Worm (Caenorhabditis elegans) whole organism, L3 larva: ENCODE measurements around the gene R04D3.3.
A peak's percentile ranks its signal among the peaks of the same experiment; 100 is the strongest.

Experiments used
- R02D3.7 ChIP-seq: fragments of 150-350 bp; optimal IDR thresholded peaks from 2 replicates; lab custom pipeline; 2014; ENCODE audit warnings: missing biosample characterization, missing genetic modification characterization
- ZK546.5 ChIP-seq: sonication (generic microtip); optimal IDR thresholded peaks from 2 replicates; lab custom pipeline; 2017; ENCODE audit warnings: missing biosample characterization, missing genetic modification characterization
- aly-2 ChIP-seq: fragments of 150-350 bp; optimal IDR thresholded peaks from 2 replicates; lab custom pipeline; 2014; ENCODE audit warnings: missing biosample characterization, missing genetic modification characterization
- ama-1 ChIP-seq: fragments of 150-350 bp; optimal IDR thresholded peaks from 2 replicates; lab custom pipeline; 2018
- ceh-16 ChIP-seq: sonication (generic microtip); optimal IDR thresholded peaks from 2 replicates; lab custom pipeline; 2017; ENCODE audit warnings: missing biosample characterization, missing genetic modification characterization
- ceh-28 ChIP-seq: fragments of 150-350 bp; optimal IDR thresholded peaks from 2 replicates; lab custom pipeline; 2014; ENCODE audit warnings: missing biosample characterization, missing genetic modification reagents, missing genetic modification characterization
- ceh-82 ChIP-seq: fragments of 150-350 bp; optimal IDR thresholded peaks from 2 replicates; lab custom pipeline; 2014; ENCODE audit warnings: missing biosample characterization, missing genetic modification characterization
- ceh-9 ChIP-seq: sonication (generic microtip); optimal IDR thresholded peaks from 2 replicates; lab custom pipeline; 2018; ENCODE audit warnings: missing biosample characterization, missing genetic modification characterization
- daf-12 ChIP-seq: fragments of 150-350 bp; optimal IDR thresholded peaks from 2 replicates; lab custom pipeline; 2014; ENCODE audit warnings: missing biosample characterization, missing genetic modification reagents, missing genetic modification characterization
- egl-27 ChIP-seq: sonication (generic microtip); optimal IDR thresholded peaks from 4 replicates; lab custom pipeline; 2017; ENCODE audit warnings: missing biosample characterization, missing genetic modification reagents, missing genetic modification characterization
- elt-1 ChIP-seq: fragments of 150-350 bp; optimal IDR thresholded peaks from 2 replicates; lab custom pipeline; 2014; ENCODE audit warnings: missing biosample characterization, missing genetic modification characterization
- elt-2 ChIP-seq: sonication (generic microtip); optimal IDR thresholded peaks from 2 replicates; lab custom pipeline; 2016; ENCODE audit warnings: missing genetic modification reagents, mild to moderate bottlenecking, missing genetic modification characterization, missing compliant biosample characterization
- elt-3 ChIP-seq, 3 experiments: fragments of 150-350 bp in 1 of 3; sonication (generic microtip) in 2 of 3; optimal IDR thresholded peaks; 2 replicates in 2 of 3; 4 replicates in 1 of 3; lab custom pipeline; 2014 to 2017; ENCODE audit warnings: missing biosample characterization in 3 of 3, missing genetic modification characterization in 3 of 3
- eor-1 ChIP-seq, 2 experiments: fragments of 150-350 bp; optimal IDR thresholded peaks; 2 replicates each; lab custom pipeline; 2014 to 2018; ENCODE audit warnings: missing biosample characterization in 2 of 2, missing genetic modification characterization in 2 of 2
- fkh-10 ChIP-seq: sonication (generic microtip); optimal IDR thresholded peaks from 2 replicates; lab custom pipeline; 2017; ENCODE audit warnings: missing biosample characterization, missing genetic modification reagents, missing genetic modification characterization
- fkh-2 ChIP-seq: fragments of 150-350 bp; optimal IDR thresholded peaks from 2 replicates; lab custom pipeline; 2014; ENCODE audit warnings: missing biosample characterization, missing genetic modification reagents, missing genetic modification characterization
- fos-1 ChIP-seq: fragments of 150-350 bp; optimal IDR thresholded peaks from 2 replicates; lab custom pipeline; 2014; ENCODE audit warnings: missing biosample characterization, missing genetic modification characterization
- hmg-11 ChIP-seq: sonication (generic microtip); optimal IDR thresholded peaks from 2 replicates; lab custom pipeline; 2016; ENCODE audit warnings: missing genetic modification characterization, missing compliant biosample characterization
- jun-1 ChIP-seq: fragments of 150-350 bp; optimal IDR thresholded peaks from 2 replicates; lab custom pipeline; 2014; ENCODE audit warnings: missing biosample characterization, missing genetic modification reagents, missing genetic modification characterization
- lin-15B ChIP-seq: fragments of 150-350 bp; optimal IDR thresholded peaks from 2 replicates; lab custom pipeline; 2014; ENCODE audit warnings: missing biosample characterization, missing genetic modification characterization
- lin-39 ChIP-seq: fragments of 150-350 bp; optimal IDR thresholded peaks from 2 replicates; lab custom pipeline; 2018; ENCODE audit warnings: missing biosample characterization, missing genetic modification reagents, missing genetic modification characterization
- lsy-12 ChIP-seq: sonication (generic microtip); optimal IDR thresholded peaks from 2 replicates; lab custom pipeline; 2016; ENCODE audit warnings: mild to moderate bottlenecking, missing genetic modification characterization, missing compliant biosample characterization
- mdl-1 ChIP-seq: fragments of 150-350 bp; optimal IDR thresholded peaks from 2 replicates; lab custom pipeline; 2014; ENCODE audit warnings: missing biosample characterization, missing genetic modification characterization
- mml-1 ChIP-seq: fragments of 150-350 bp; sonication (generic microtip); optimal IDR thresholded peaks from 3 replicates; lab custom pipeline; 2014; ENCODE audit warnings: missing biosample characterization, missing genetic modification characterization
- nfya-1 ChIP-seq: sonication (generic microtip); optimal IDR thresholded peaks from 2 replicates; lab custom pipeline; 2017; ENCODE audit warnings: missing genetic modification characterization, mild to moderate bottlenecking, missing compliant biosample characterization, antibody characterized with exemption, moderate library complexity; ENCODE audit not compliant: insufficient read depth
- nhr-11 ChIP-seq: fragments of 150-350 bp; optimal IDR thresholded peaks from 2 replicates; lab custom pipeline; 2014; ENCODE audit warnings: missing biosample characterization, missing genetic modification characterization
- nhr-12 ChIP-seq: fragments of 150-350 bp; optimal IDR thresholded peaks from 2 replicates; lab custom pipeline; 2014; ENCODE audit warnings: missing biosample characterization, missing genetic modification characterization
- nhr-23 ChIP-seq: fragments of 150-350 bp; optimal IDR thresholded peaks from 2 replicates; lab custom pipeline; 2014; ENCODE audit warnings: missing biosample characterization, missing genetic modification reagents, missing genetic modification characterization
- nhr-237 ChIP-seq: fragments of 150-350 bp; optimal IDR thresholded peaks from 2 replicates; lab custom pipeline; 2014; ENCODE audit warnings: missing biosample characterization, missing genetic modification characterization
- nhr-25 ChIP-seq: sonication (generic microtip); optimal IDR thresholded peaks from 2 replicates; lab custom pipeline; 2017; ENCODE audit warnings: missing biosample characterization, missing genetic modification characterization
- nhr-28 ChIP-seq: fragments of 150-350 bp; optimal IDR thresholded peaks from 2 replicates; lab custom pipeline; 2014; ENCODE audit warnings: missing biosample characterization, missing genetic modification characterization
- nhr-43 ChIP-seq: sonication (generic microtip); optimal IDR thresholded peaks from 2 replicates; lab custom pipeline; 2016; ENCODE audit warnings: mild to moderate bottlenecking, missing genetic modification characterization, missing compliant biosample characterization; ENCODE audit not compliant: poor library complexity, severe bottlenecking
- nhr-67 ChIP-seq: fragments of 150-350 bp; optimal IDR thresholded peaks from 2 replicates; lab custom pipeline; 2014; ENCODE audit warnings: missing biosample characterization, missing genetic modification characterization
- nhr-76 ChIP-seq: fragments of 150-350 bp; sonication (generic microtip); optimal IDR thresholded peaks from 5 replicates; lab custom pipeline; 2014; ENCODE audit warnings: missing biosample characterization, missing genetic modification characterization
- nhr-77 ChIP-seq: fragments of 150-350 bp; optimal IDR thresholded peaks from 2 replicates; lab custom pipeline; 2014; ENCODE audit warnings: missing biosample characterization, missing genetic modification characterization
- pha-4 ChIP-seq: fragments of 150-350 bp; optimal IDR thresholded peaks from 2 replicates; lab custom pipeline; 2014; ENCODE audit warnings: missing biosample characterization, missing genetic modification reagents, missing genetic modification characterization
- pqm-1 ChIP-seq: fragments of 150-350 bp; optimal IDR thresholded peaks from 2 replicates; lab custom pipeline; 2017; ENCODE audit warnings: missing biosample characterization, missing genetic modification characterization, inconsistent platforms
- sea-2 ChIP-seq: fragments of 150-350 bp; sonication (generic microtip); optimal IDR thresholded peaks from 4 replicates; lab custom pipeline; 2014; ENCODE audit warnings: missing biosample characterization, missing genetic modification reagents, missing genetic modification characterization
- skn-1 ChIP-seq: fragments of 150-350 bp; optimal IDR thresholded peaks from 2 replicates; lab custom pipeline; 2014; ENCODE audit warnings: missing biosample characterization, missing genetic modification characterization
- snpc-4 ChIP-seq: fragments of 150-350 bp; optimal IDR thresholded peaks from 2 replicates; lab custom pipeline; 2014; ENCODE audit warnings: missing biosample characterization, missing genetic modification characterization
- tbx-2 ChIP-seq: sonication (generic microtip); optimal IDR thresholded peaks from 2 replicates; lab custom pipeline; 2016; ENCODE audit warnings: mild to moderate bottlenecking, missing genetic modification characterization, missing compliant biosample characterization
- unc-39 ChIP-seq: sonication (generic microtip); optimal IDR thresholded peaks from 4 replicates; lab custom pipeline; 2017; ENCODE audit warnings: missing biosample characterization, missing genetic modification characterization
- unc-62 ChIP-seq: fragments of 150-350 bp; sonication (generic microtip); optimal IDR thresholded peaks from 4 replicates; lab custom pipeline; 2014; ENCODE audit warnings: missing biosample characterization, missing genetic modification reagents, missing genetic modification characterization
- zag-1 ChIP-seq: fragments of 150-350 bp; optimal IDR thresholded peaks from 2 replicates; lab custom pipeline; 2014; ENCODE audit warnings: missing biosample characterization, missing genetic modification characterization
- ztf-11 ChIP-seq: fragments of 150-350 bp; optimal IDR thresholded peaks from 2 replicates; lab custom pipeline; 2014; ENCODE audit warnings: missing biosample characterization, missing genetic modification characterization
- ztf-4 ChIP-seq: fragments of 150-350 bp; optimal IDR thresholded peaks from 2 replicates; lab custom pipeline; 2014; ENCODE audit warnings: missing biosample characterization, missing genetic modification characterization

Gene R04D3.3

ce11 chrX:13324326-13324725 is 33.9 kb upstream of the R04D3.3 start:
- TF ChIP-seq hmg-11 (tag; lab: Kevin White, UChicago) = no peak
- TF ChIP-seq nhr-25 = peak; percentile 19

ce11 chrX:13323697-13324096 is 33.3 kb upstream of the R04D3.3 start:
- no peak for TF ChIP-seq nhr-43
- TF ChIP-seq lin-39 (tag; lab: Kevin White, UChicago) = no peak
- TF ChIP-seq egl-27 (tag; lab: Kevin White, UChicago) = no peak
- no peak for TF ChIP-seq sea-2
- no peak for TF ChIP-seq ama-1 (lab: Kevin White, UChicago)
- no peak for TF ChIP-seq elt-2
- TF ChIP-seq mdl-1 (tag; lab: Kevin White, UChicago) = no peak
- no peak for TF ChIP-seq aly-2 (tag; lab: Kevin White, UChicago)
- no peak for TF ChIP-seq daf-12 (tag; lab: Kevin White, UChicago)
- no peak for TF ChIP-seq skn-1 (tag; lab: Kevin White, UChicago)
- no peak for TF ChIP-seq nhr-67 (tag; lab: Kevin White, UChicago)
- no peak for TF ChIP-seq nhr-12 (tag; lab: Kevin White, UChicago)
- no peak for TF ChIP-seq tbx-2 (tag; lab: Kevin White, UChicago)
- TF ChIP-seq fos-1 (tag; lab: Kevin White, UChicago) = no peak
- TF ChIP-seq hmg-11 (tag; lab: Kevin White, UChicago) = no peak
- no peak for TF ChIP-seq nfya-1 (tag; lab: Kevin White, UChicago)
- no peak for TF ChIP-seq nhr-77 (tag; lab: Kevin White, UChicago)

- no peak for TF ChIP-seq egl-27 (tag; lab: Kevin White, UChicago)
- peak; percentile 19 for TF ChIP-seq nhr-23 (tag; lab: Kevin White, UChicago)
- TF ChIP-seq ama-1 (lab: Kevin White, UChicago) = peak; percentile 58
Observed at ce11 chrX:13322886-13323285, 32.5 kb upstream of the R04D3.3 start, which contains the start of gene F46G10.2. Gene F46G10.2, plus strand, starts transcription at chrX:13322963.

ce11 chrX:13320575-13320974 is 30.1 kb upstream of the R04D3.3 start:
- TF ChIP-seq daf-12 (tag; lab: Kevin White, UChicago) (no peak), unc-39 (no peak), nhr-11 (no peak), fos-1 (tag; lab: Kevin White, UChicago) (no peak), elt-2 (peak; percentile 34), ztf-11 (tag; lab: Kevin White, UChicago) (no peak), aly-2 (tag; lab: Kevin White, UChicago) (no peak), ztf-4 (tag; lab: Kevin White, UChicago) (no peak), nhr-12 (tag; lab: Kevin White, UChicago) (no peak), eor-1 (tag; optimal IDR thresholded peaks at IDR 0.05; lab: Kevin White, UChicago) (no peak), pqm-1 (peak; percentile 26), lsy-12 (tag; lab: Kevin White, UChicago) (no peak), mml-1 (no peak), nhr-23 (tag; lab: Kevin White, UChicago) (peak; percentile 72), mdl-1 (tag; lab: Kevin White, UChicago) (no peak), R02D3.7 (tag; lab: Kevin White, UChicago) (no peak), tbx-2 (tag; lab: Kevin White, UChicago) (no peak), ceh-16 (tag; lab: Kevin White, UChicago) (no peak), lin-15B (tag; lab: Kevin White, UChicago) (no peak), snpc-4 (no peak), ceh-28 (tag; lab: Kevin White, UChicago) (peak; percentile 15), nhr-43 (peak; percentile 37), elt-1 (no peak), skn-1 (tag; lab: Kevin White, UChicago) (no peak), pha-4 (tag; lab: Kevin White, UChicago) (no peak), nhr-25 (peak; percentile 56), nhr-77 (tag; lab: Kevin White, UChicago) (no peak), ceh-9 (tag; lab: Kevin White, UChicago) (no peak), nhr-76 (tag; lab: Kevin White, UChicago) (no peak), zag-1 (no peak), ceh-82 (tag; lab: Kevin White, UChicago) (no peak), elt-3 (tag; optimal IDR thresholded peaks at IDR 0.05; lab: Kevin White, UChicago) (peak in 1 of 3 experiments; percentile 35), jun-1 (tag; lab: Kevin White, UChicago) (peak; percentile 45), nhr-237 (tag; lab: Kevin White, UChicago) (no peak), unc-62 (GFP tag; lab: Kevin White, UChicago) (peak; percentile 29), fkh-2 (tag; lab: Kevin White, UChicago) (no peak), sea-2 (no peak), hmg-11 (tag; lab: Kevin White, UChicago) (no peak), ama-1 (lab: Kevin White, UChicago) (peak; percentile 59), egl-27 (tag; lab: Kevin White, UChicago) (no peak), fkh-10 (no peak), ZK546.5 (tag; lab: Kevin White, UChicago) (no peak), nhr-28 (no peak), lin-39 (tag; lab: Kevin White, UChicago) (no peak)
